Fruit fly (Drosophila melanogaster) whole organism, adult: ENCODE data around the gene CG34308.

Experiments used
- CG11617 ChIP-seq: fragments of 200-800 bp; sonication (Bioruptor generic); optimal IDR thresholded peaks from 2 replicates; lab custom pipeline; 2017; ENCODE audit warnings: mild to moderate bottlenecking, missing biosample characterization, missing genetic modification reagents, missing genetic modification characterization
- CG12768 ChIP-seq: fragments of 200-800 bp; sonication (Bioruptor generic); optimal IDR thresholded peaks from 2 replicates; lab custom pipeline; 2017; ENCODE audit warnings: missing biosample characterization, missing genetic modification characterization, mild to moderate bottlenecking, moderate library complexity, missing genetic modification reagents
- CG1620 ChIP-seq: fragments of 200-800 bp; sonication (Bioruptor generic); optimal IDR thresholded peaks from 2 replicates; lab custom pipeline; 2016; ENCODE audit warnings: missing biosample characterization, missing genetic modification characterization
- CG33017 ChIP-seq: fragments of 200-800 bp; sonication (Bioruptor generic); optimal IDR thresholded peaks from 2 replicates; lab custom pipeline; 2018; ENCODE audit warnings: missing biosample characterization, mild to moderate bottlenecking, missing genetic modification characterization, moderate library complexity
- CG5204 ChIP-seq: fragments of 200-800 bp; sonication (Bioruptor generic); optimal IDR thresholded peaks from 2 replicates; lab custom pipeline; 2016; ENCODE audit warnings: missing biosample characterization, missing genetic modification characterization
- CG7101 ChIP-seq: fragments of 200-800 bp; sonication (Bioruptor generic); optimal IDR thresholded peaks from 2 replicates; lab custom pipeline; 2018; ENCODE audit warnings: missing biosample characterization, mild to moderate bottlenecking, missing genetic modification characterization, moderate library complexity
- Clk ChIP-seq: fragments of 200-800 bp; sonication (Bioruptor generic); optimal IDR thresholded peaks from 2 replicates; lab custom pipeline; 2017; ENCODE audit warnings: missing biosample characterization, missing genetic modification characterization
- Hr96 ChIP-seq: fragments of 200-800 bp; sonication (Bioruptor generic); optimal IDR thresholded peaks from 2 replicates; lab custom pipeline; 2016; ENCODE audit warnings: missing biosample characterization, missing genetic modification characterization
- Mnt ChIP-seq: fragments of 200-800 bp; sonication (Bioruptor generic); optimal IDR thresholded peaks from 2 replicates; lab custom pipeline; 2016; ENCODE audit warnings: missing biosample characterization, mild to moderate bottlenecking, missing genetic modification characterization
- cic ChIP-seq: fragments of 200-800 bp; sonication (Bioruptor generic); optimal IDR thresholded peaks from 2 replicates; lab custom pipeline; 2017; ENCODE audit warnings: missing biosample characterization, mild to moderate bottlenecking, missing genetic modification characterization, moderate library complexity
- kay ChIP-seq: fragments of 200-800 bp; sonication (Bioruptor generic); peaks from one replicate; lab custom pipeline; 2016; ENCODE audit warnings: missing biosample characterization, missing genetic modification characterization, borderline replicate concordance
- ovo ChIP-seq: fragments of 200-800 bp; sonication (Bioruptor generic); optimal IDR thresholded peaks from 2 replicates; lab custom pipeline; 2016; ENCODE audit warnings: missing biosample characterization, missing genetic modification characterization
- tj ChIP-seq: fragments of 200-800 bp; sonication (Bioruptor generic); optimal IDR thresholded peaks from 3 replicates; lab custom pipeline; 2017; ENCODE audit warnings: missing biosample characterization, mild to moderate bottlenecking, missing genetic modification characterization, moderate library complexity
- toe ChIP-seq: fragments of 200-800 bp; sonication (Bioruptor generic); optimal IDR thresholded peaks from 2 replicates; lab custom pipeline; 2016; ENCODE audit warnings: missing biosample characterization, missing genetic modification characterization

DNA sequence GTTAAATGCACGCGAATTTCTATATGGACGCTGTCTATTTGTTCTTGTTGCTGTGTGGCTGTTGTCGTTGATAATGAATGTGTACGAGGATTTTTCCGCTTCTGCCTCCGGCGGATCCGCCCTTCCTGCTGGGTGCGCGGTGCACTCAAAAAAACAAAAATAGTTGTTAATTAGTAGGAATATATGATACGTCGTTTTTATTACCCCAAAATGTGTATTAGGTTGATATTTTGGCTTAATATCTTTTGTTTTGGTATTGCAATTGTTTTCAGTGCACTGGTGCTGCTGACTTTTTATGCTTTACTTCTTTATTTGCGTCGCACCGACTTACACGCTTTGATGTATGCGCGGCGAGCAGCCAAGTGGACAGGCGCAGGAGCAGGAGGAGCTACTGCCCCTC, 2.6 kb downstream of the CG34308 start:
- no peak for TF ChIP-seq Clk (GFP tag; lab: Kevin White, UChicago)
- TF ChIP-seq CG33017, result no peak
- no peak for TF ChIP-seq toe (GFP tag; lab: Kevin White, UChicago)
- no peak for TF ChIP-seq kay (GFP tag; lab: Kevin White, UChicago)
- TF ChIP-seq CG12768 (GFP tag; lab: Kevin White, UChicago), result no peak
- no peak for TF ChIP-seq CG7101 (tag; lab: Kevin White, UChicago)
- no peak for TF ChIP-seq cic (GFP tag; lab: Kevin White, UChicago)
- no peak for TF ChIP-seq ovo (GFP tag; lab: Kevin White, UChicago)
- TF ChIP-seq CG5204, result no peak
- no peak for TF ChIP-seq Hr96
- no peak for TF ChIP-seq CG1620 (GFP tag; lab: Kevin White, UChicago)
- no peak for TF ChIP-seq CG11617 (GFP tag; lab: Kevin White, UChicago)
- no peak for TF ChIP-seq Mnt (GFP tag; lab: Kevin White, UChicago)
- TF ChIP-seq tj (GFP tag; lab: Kevin White, UChicago), result no peak
